Fruit fly (Drosophila melanogaster): ENCODE results near the gene lilli.

Gene lilli

dm6 chr2L:2906122-2906521 is 20.4 kb downstream of the lilli start:
- TF ChIP-seq psq (optimal IDR thresholded peaks at IDR 0.05) = no peak
- TF ChIP-seq usp (GFP tag; optimal IDR thresholded peaks at IDR 0.05) = no peak
- no peak for TF ChIP-seq Dll (optimal IDR thresholded peaks at IDR 0.05)
- no peak for TF ChIP-seq EcR (GFP tag; optimal IDR thresholded peaks at IDR 0.05)
- no peak for TF ChIP-seq CG8478 (optimal IDR thresholded peaks at IDR 0.05)
- TF ChIP-seq pan (optimal IDR thresholded peaks at IDR 0.05) = no peak

- TF ChIP-seq EcR (GFP tag; optimal IDR thresholded peaks at IDR 0.05) = no peak
- TF ChIP-seq psq (optimal IDR thresholded peaks at IDR 0.05) = no peak
- TF ChIP-seq CG8478 (optimal IDR thresholded peaks at IDR 0.05) = no peak
- no peak for TF ChIP-seq Dll (optimal IDR thresholded peaks at IDR 0.05)
- no peak for TF ChIP-seq pan (optimal IDR thresholded peaks at IDR 0.05)
- no peak for TF ChIP-seq usp (GFP tag; optimal IDR thresholded peaks at IDR 0.05)
Measured at dm6 chr2L:2907776-2908175, 22.0 kb downstream of the lilli start.

dm6 chr2L:2908440-2909154 is 22.9 kb downstream of the lilli start:
- no peak for TF ChIP-seq pan (optimal IDR thresholded peaks at IDR 0.05)
- peak; percentile 87 to 89 for TF ChIP-seq EcR (GFP tag; optimal IDR thresholded peaks at IDR 0.05)
- no peak for TF ChIP-seq psq (optimal IDR thresholded peaks at IDR 0.05)
- peak; percentile 8 for TF ChIP-seq CG8478 (optimal IDR thresholded peaks at IDR 0.05)
- no peak for TF ChIP-seq Dll (optimal IDR thresholded peaks at IDR 0.05)
- TF ChIP-seq usp (GFP tag; optimal IDR thresholded peaks at IDR 0.05) = no peak

- TF ChIP-seq EcR (GFP tag; optimal IDR thresholded peaks at IDR 0.05) = no peak
- no peak for TF ChIP-seq CG8478 (optimal IDR thresholded peaks at IDR 0.05)
- TF ChIP-seq Dll (optimal IDR thresholded peaks at IDR 0.05) = no peak
- no peak for TF ChIP-seq psq (optimal IDR thresholded peaks at IDR 0.05)
- TF ChIP-seq usp (GFP tag; optimal IDR thresholded peaks at IDR 0.05) = no peak
- TF ChIP-seq pan (optimal IDR thresholded peaks at IDR 0.05) = no peak
Measured at dm6 chr2L:2909495-2909894, 23.8 kb downstream of the lilli start.

dm6 chr2L:2910957-2911356 is 25.2 kb downstream of the lilli start:
- TF ChIP-seq CG8478 (optimal IDR thresholded peaks at IDR 0.05) (no peak), usp (GFP tag; optimal IDR thresholded peaks at IDR 0.05) (no peak)

dm6 chr2L:2920641-2921040 is 34.9 kb downstream of the lilli start:
- TF ChIP-seq CG8478 (optimal IDR thresholded peaks at IDR 0.05) = no peak
- TF ChIP-seq usp (GFP tag; optimal IDR thresholded peaks at IDR 0.05) = no peak
- no peak for TF ChIP-seq pan (optimal IDR thresholded peaks at IDR 0.05)
- TF ChIP-seq EcR (GFP tag; optimal IDR thresholded peaks at IDR 0.05) = no peak
- TF ChIP-seq psq (optimal IDR thresholded peaks at IDR 0.05) = no peak

- TF ChIP-seq psq (optimal IDR thresholded peaks at IDR 0.05) = no peak
- TF ChIP-seq CG8478 (optimal IDR thresholded peaks at IDR 0.05) = no peak
- no peak for TF ChIP-seq Dll (optimal IDR thresholded peaks at IDR 0.05)
- TF ChIP-seq EcR (GFP tag; optimal IDR thresholded peaks at IDR 0.05) = no peak
- TF ChIP-seq usp (GFP tag; optimal IDR thresholded peaks at IDR 0.05) = no peak
Measured at dm6 chr2L:2924266-2924801, 38.6 kb downstream of the lilli start.

dm6 chr2L:2930646-2931045 is 44.9 kb downstream of the lilli start:
- no peak for TF ChIP-seq Dll (optimal IDR thresholded peaks at IDR 0.05)
- TF ChIP-seq pan (optimal IDR thresholded peaks at IDR 0.05) = no peak
- TF ChIP-seq CG8478 (optimal IDR thresholded peaks at IDR 0.05) = no peak
- TF ChIP-seq usp (GFP tag; optimal IDR thresholded peaks at IDR 0.05) = no peak
- no peak for TF ChIP-seq psq (optimal IDR thresholded peaks at IDR 0.05)
- no peak for TF ChIP-seq EcR (GFP tag; optimal IDR thresholded peaks at IDR 0.05)

- no peak for TF ChIP-seq psq (optimal IDR thresholded peaks at IDR 0.05)
- no peak for TF ChIP-seq pan (optimal IDR thresholded peaks at IDR 0.05)
- TF ChIP-seq Dll (optimal IDR thresholded peaks at IDR 0.05) = no peak
- no peak for TF ChIP-seq CG8478 (optimal IDR thresholded peaks at IDR 0.05)
- no peak for TF ChIP-seq EcR (GFP tag; optimal IDR thresholded peaks at IDR 0.05)
- no peak for TF ChIP-seq usp (GFP tag; optimal IDR thresholded peaks at IDR 0.05)
Measured at dm6 chr2L:2931555-2932131, 45.9 kb downstream of the lilli start.

- no peak for TF ChIP-seq EcR (GFP tag; optimal IDR thresholded peaks at IDR 0.05)
- TF ChIP-seq CG8478 (optimal IDR thresholded peaks at IDR 0.05) = no peak
- no peak for TF ChIP-seq usp (GFP tag; optimal IDR thresholded peaks at IDR 0.05)
- TF ChIP-seq Dll (optimal IDR thresholded peaks at IDR 0.05) = no peak
- TF ChIP-seq pan (optimal IDR thresholded peaks at IDR 0.05) = no peak
- no peak for TF ChIP-seq psq (optimal IDR thresholded peaks at IDR 0.05)
Measured at dm6 chr2L:2935704-2936103, 50.0 kb downstream of the lilli start.

- TF ChIP-seq Dll (optimal IDR thresholded peaks at IDR 0.05) = no peak
- TF ChIP-seq usp (GFP tag; optimal IDR thresholded peaks at IDR 0.05) = no peak
- TF ChIP-seq pan (optimal IDR thresholded peaks at IDR 0.05) = no peak
- no peak for TF ChIP-seq CG8478 (optimal IDR thresholded peaks at IDR 0.05)
- TF ChIP-seq psq (optimal IDR thresholded peaks at IDR 0.05) = no peak
- no peak for TF ChIP-seq EcR (GFP tag; optimal IDR thresholded peaks at IDR 0.05)
Measured at dm6 chr2L:2939698-2940097, 54.0 kb downstream of the lilli start.

- TF ChIP-seq pan (optimal IDR thresholded peaks at IDR 0.05) = no peak
- TF ChIP-seq CG8478 (optimal IDR thresholded peaks at IDR 0.05) = no peak
- no peak for TF ChIP-seq psq (optimal IDR thresholded peaks at IDR 0.05)
- TF ChIP-seq Dll (optimal IDR thresholded peaks at IDR 0.05) = no peak
- TF ChIP-seq usp (GFP tag; optimal IDR thresholded peaks at IDR 0.05) = no peak
- TF ChIP-seq EcR (GFP tag; optimal IDR thresholded peaks at IDR 0.05) = no peak
Measured at dm6 chr2L:2941353-2941752, 55.6 kb downstream of the lilli start.
